Fruit fly (Drosophila melanogaster) whole organism, embryonic: Measurements from ENCODE around the gene hale.

Experiments used
- Ada2b ChIP-seq: fragments of 200-800 bp; sonication (Bioruptor generic); IDR thresholded peaks from 2 replicates; pipeline ENCODE4 v1.3.6; 2022; ENCODE audit warnings: missing biosample characterization, missing genetic modification characterization
- CG10543 ChIP-seq: fragments of 200-800 bp; sonication (Bioruptor generic); optimal IDR thresholded peaks from 3 replicates; lab custom pipeline; 2017; ENCODE audit warnings: missing biosample characterization, mild to moderate bottlenecking, missing genetic modification characterization, moderate library complexity
- CG11504 ChIP-seq: fragments of 200-800 bp; sonication (Bioruptor generic); optimal IDR thresholded peaks from 3 replicates; lab custom pipeline; 2019; ENCODE audit warnings: missing biosample characterization, mild to moderate bottlenecking, missing genetic modification characterization, moderate library complexity
- CG11695 ChIP-seq: fragments of 200-800 bp; sonication (Bioruptor generic); IDR thresholded peaks from 3 replicates; pipeline ENCODE4 v1.3.6; 2022; ENCODE audit warnings: missing biosample characterization, missing genetic modification characterization
- CG12299 ChIP-seq: fragments of 200-800 bp; sonication (Bioruptor generic); optimal IDR thresholded peaks from 2 replicates; lab custom pipeline; 2018; ENCODE audit warnings: missing biosample characterization, mild to moderate bottlenecking, missing genetic modification characterization
- CG13624 ChIP-seq: fragments of 200-800 bp; sonication (Bioruptor generic); optimal IDR thresholded peaks from 2 replicates; lab custom pipeline; 2016; ENCODE audit warnings: missing biosample characterization, missing genetic modification characterization
- CG13894 ChIP-seq: fragments of 200-800 bp; sonication (Bioruptor generic); optimal IDR thresholded peaks from 3 replicates; lab custom pipeline; 2018; ENCODE audit warnings: missing biosample characterization, mild to moderate bottlenecking, missing genetic modification characterization, moderate library complexity
- CG14710 ChIP-seq: fragments of 200-800 bp; sonication (Bioruptor generic); optimal IDR thresholded peaks from 3 replicates; lab custom pipeline; 2019; ENCODE audit warnings: missing biosample characterization, mild to moderate bottlenecking, missing genetic modification characterization, moderate library complexity
- CG15269 ChIP-seq: fragments of 200-800 bp; sonication (Bioruptor generic); optimal IDR thresholded peaks from 2 replicates; lab custom pipeline; 2018; ENCODE audit warnings: missing biosample characterization, mild to moderate bottlenecking, missing genetic modification characterization, moderate library complexity
- CG16863 ChIP-seq: fragments of 200-800 bp; sonication (Bioruptor generic); optimal IDR thresholded peaks from 3 replicates; lab custom pipeline; 2016; ENCODE audit warnings: missing biosample characterization, missing genetic modification characterization
- CG18599 ChIP-seq: fragments of 200-800 bp; sonication (Bioruptor generic); optimal IDR thresholded peaks from 3 replicates; lab custom pipeline; 2017; ENCODE audit warnings: missing biosample characterization, missing genetic modification characterization, mild to moderate bottlenecking, moderate library complexity, missing genetic modification reagents
- CG31224 ChIP-seq: fragments of 200-800 bp; sonication (Bioruptor generic); IDR thresholded peaks from 2 replicates; pipeline ENCODE4 v1.3.6; 2022; ENCODE audit warnings: missing biosample characterization, missing genetic modification characterization
- CG32532 ChIP-seq: fragments of 200-800 bp; sonication (Bioruptor generic); IDR thresholded peaks from 2 replicates; pipeline ENCODE4 v1.3.6; 2022; ENCODE audit warnings: missing biosample characterization, missing genetic modification characterization
- CG3281 ChIP-seq: fragments of 200-800 bp; sonication (Bioruptor generic); optimal IDR thresholded peaks from 3 replicates; lab custom pipeline; 2017; ENCODE audit warnings: missing biosample characterization, mild to moderate bottlenecking, missing genetic modification characterization
- CG33557 ChIP-seq: fragments of 200-800 bp; sonication (Bioruptor generic); optimal IDR thresholded peaks from 2 replicates; lab custom pipeline; 2019; ENCODE audit warnings: missing biosample characterization, mild to moderate bottlenecking, missing genetic modification characterization, moderate library complexity
- CG34376 ChIP-seq: fragments of 200-800 bp; sonication (Bioruptor generic); optimal IDR thresholded peaks from 2 replicates; lab custom pipeline; 2018; ENCODE audit warnings: missing biosample characterization, mild to moderate bottlenecking, missing genetic modification characterization
- CG3847 ChIP-seq: fragments of 200-800 bp; sonication (Bioruptor generic); IDR thresholded peaks from 2 replicates; pipeline ENCODE4 v1.3.6; 2022; ENCODE audit warnings: missing biosample characterization, missing genetic modification characterization
- CG4617 ChIP-seq: fragments of 200-800 bp; sonication (Bioruptor generic); optimal IDR thresholded peaks from 3 replicates; lab custom pipeline; 2016; ENCODE audit warnings: missing biosample characterization, missing genetic modification characterization, borderline replicate concordance
- CG4820 ChIP-seq: fragments of 200-800 bp; sonication (Bioruptor generic); optimal IDR thresholded peaks from 3 replicates; lab custom pipeline; 2016; ENCODE audit warnings: missing biosample characterization, missing genetic modification characterization
- CG6689 ChIP-seq: fragments of 200-800 bp; sonication (Bioruptor generic); IDR thresholded peaks from 2 replicates; pipeline ENCODE4 v1.3.6; 2022; ENCODE audit warnings: missing biosample characterization, missing genetic modification characterization
- CG7357 ChIP-seq: fragments of 200-800 bp; sonication (Bioruptor generic); IDR thresholded peaks from 3 replicates; pipeline ENCODE4 v1.3.6; 2022; ENCODE audit warnings: missing biosample characterization, missing genetic modification characterization
- CG7987 ChIP-seq: fragments of 200-800 bp; sonication (Bioruptor generic); optimal IDR thresholded peaks from 2 replicates; lab custom pipeline; 2018; ENCODE audit warnings: missing biosample characterization, mild to moderate bottlenecking, missing genetic modification characterization, moderate library complexity
- CG8359 ChIP-seq: fragments of 200-800 bp; sonication (Bioruptor generic); optimal IDR thresholded peaks from 2 replicates; lab custom pipeline; 2017; ENCODE audit warnings: missing biosample characterization, mild to moderate bottlenecking, missing genetic modification characterization, borderline replicate concordance
- CG8924 ChIP-seq: fragments of 200-800 bp; optimal IDR thresholded peaks from 3 replicates; lab custom pipeline; 2019; ENCODE audit warnings: missing biosample characterization, mild to moderate bottlenecking, missing genetic modification characterization, moderate library complexity
- Dfd ChIP-seq, 2 experiments: fragments of >200 bp; optimal IDR thresholded peaks; 2 replicates each; lab custom pipeline; 2017; ENCODE audit warnings: missing biosample characterization in 2 of 2, missing genetic modification characterization in 2 of 2
- Ets65A ChIP-seq: fragments of 200-800 bp; sonication (Bioruptor generic); peaks from one replicate; lab custom pipeline; 2016; ENCODE audit warnings: missing biosample characterization, missing genetic modification characterization
- GATAe ChIP-seq: fragments of 200-800 bp; sonication (Bioruptor generic); conservative IDR thresholded peaks from 2 replicates; pipeline ENCODE4 v1.3.6; 2022; ENCODE audit warnings: missing biosample characterization, missing genetic modification characterization
- HLH54F ChIP-seq: fragments of 200-800 bp; sonication (Bioruptor generic); optimal IDR thresholded peaks from 3 replicates; lab custom pipeline; 2016; ENCODE audit warnings: missing biosample characterization, missing genetic modification characterization
- HmgZ ChIP-seq: fragments of 200-800 bp; sonication (Bioruptor generic); optimal IDR thresholded peaks from 2 replicates; lab custom pipeline; 2018; ENCODE audit warnings: missing biosample characterization, mild to moderate bottlenecking, missing genetic modification characterization
- Hr78 ChIP-seq, 2 experiments: fragments of 200-800 bp in 1 of 2; fragments of >200 bp in 1 of 2; sonication (Bioruptor generic) in 1 of 2; optimal IDR thresholded peaks; 2 replicates each; lab custom pipeline; 2017 to 2019; ENCODE audit warnings: missing biosample characterization in 2 of 2, missing genetic modification characterization in 2 of 2, mild to moderate bottlenecking in 1 of 2, moderate library complexity in 1 of 2
- Opbp ChIP-seq: fragments of 200-800 bp; sonication (Bioruptor generic); IDR thresholded peaks from 3 replicates; pipeline ENCODE4 v1.3.6; 2022; ENCODE audit warnings: missing biosample characterization, missing genetic modification characterization; ENCODE audit not compliant: partially characterized antibody
- PHDP ChIP-seq: fragments of 200-800 bp; sonication (Bioruptor generic); optimal IDR thresholded peaks from 3 replicates; lab custom pipeline; 2018; ENCODE audit warnings: missing biosample characterization, mild to moderate bottlenecking, missing genetic modification characterization, moderate library complexity
- Ravus ChIP-seq: fragments of 200-800 bp; sonication (Bioruptor generic); IDR thresholded peaks from 2 replicates; pipeline ENCODE4 v1.3.6; 2022; ENCODE audit warnings: missing biosample characterization, missing genetic modification characterization
- Sry-δ ChIP-seq: fragments of 200-800 bp; sonication (Bioruptor generic); optimal IDR thresholded peaks from 2 replicates; lab custom pipeline; 2016; ENCODE audit warnings: missing biosample characterization, missing genetic modification characterization
- al ChIP-seq: fragments of 200-800 bp; sonication (Bioruptor generic); IDR thresholded peaks from 2 replicates; pipeline ENCODE4 v1.3.6; 2022; ENCODE audit warnings: missing biosample characterization, missing genetic modification characterization
- dmrt11E ChIP-seq: fragments of 200-800 bp; sonication (Bioruptor generic); optimal IDR thresholded peaks from 3 replicates; lab custom pipeline; 2018; ENCODE audit warnings: missing biosample characterization, mild to moderate bottlenecking, missing genetic modification characterization, moderate library complexity
- dmrt99B ChIP-seq: fragments of 200-800 bp; sonication (Bioruptor generic); optimal IDR thresholded peaks from 2 replicates; lab custom pipeline; 2018; ENCODE audit warnings: missing biosample characterization, mild to moderate bottlenecking, missing genetic modification characterization, moderate library complexity
- dysf ChIP-seq: fragments of 200-800 bp; sonication (Bioruptor generic); IDR thresholded peaks from 3 replicates; pipeline ENCODE4 v1.3.6; 2022; ENCODE audit warnings: missing biosample characterization, missing genetic modification characterization
- eve ChIP-seq, 2 experiments: fragments of >200 bp; optimal IDR thresholded peaks; 2 replicates each; lab custom pipeline; 2017; ENCODE audit warnings: missing biosample characterization in 2 of 2, missing genetic modification characterization in 2 of 2
- gcm2 ChIP-seq: fragments of 200-800 bp; sonication (Bioruptor generic); optimal IDR thresholded peaks from 2 replicates; lab custom pipeline; 2016; ENCODE audit warnings: missing biosample characterization, missing genetic modification characterization
- gro ChIP-seq: fragments of 200-800 bp; sonication (Bioruptor generic); optimal IDR thresholded peaks from 2 replicates; lab custom pipeline; 2016; ENCODE audit warnings: missing biosample characterization, missing genetic modification characterization
- insv ChIP-seq, 2 experiments: fragments of 200-800 bp; sonication (Bioruptor generic); optimal IDR thresholded peaks; 3 replicates each; lab custom pipeline; 2016 to 2018; ENCODE audit warnings: missing biosample characterization in 2 of 2, missing genetic modification characterization in 2 of 2
- lilli ChIP-seq: fragments of 200-800 bp; sonication (Bioruptor generic); optimal IDR thresholded peaks from 3 replicates; lab custom pipeline; 2016; ENCODE audit warnings: missing biosample characterization, missing genetic modification characterization
- odd ChIP-seq: fragments of 200-800 bp; sonication (Bioruptor generic); optimal IDR thresholded peaks from 2 replicates; lab custom pipeline; 2017; ENCODE audit warnings: missing biosample characterization, mild to moderate bottlenecking, missing genetic modification characterization
- ranshi ChIP-seq: fragments of 200-800 bp; sonication (Bioruptor generic); IDR thresholded peaks from 2 replicates; pipeline ENCODE4 v1.3.6; 2022; ENCODE audit warnings: missing biosample characterization, missing genetic modification characterization
- scrt ChIP-seq: fragments of 200-800 bp; sonication (Bioruptor generic); optimal IDR thresholded peaks from 2 replicates; lab custom pipeline; 2018; ENCODE audit warnings: missing biosample characterization, mild to moderate bottlenecking, missing genetic modification characterization, moderate library complexity
- sd ChIP-seq: fragments of 200-800 bp; sonication (Bioruptor generic); optimal IDR thresholded peaks from 3 replicates; lab custom pipeline; 2018; ENCODE audit warnings: missing biosample characterization, mild to moderate bottlenecking, missing genetic modification characterization, moderate library complexity
- slou ChIP-seq: fragments of 200-800 bp; sonication (Bioruptor generic); optimal IDR thresholded peaks from 3 replicates; lab custom pipeline; 2016; ENCODE audit warnings: missing biosample characterization, missing genetic modification characterization
- sna ChIP-seq: fragments of 200-800 bp; sonication (Bioruptor generic); IDR thresholded peaks from 2 replicates; pipeline ENCODE4 v1.3.6; 2022; ENCODE audit warnings: missing biosample characterization, missing genetic modification characterization; ENCODE audit not compliant: partially characterized antibody
- sqz ChIP-seq: fragments of 200-800 bp; sonication (Bioruptor generic); optimal IDR thresholded peaks from 3 replicates; lab custom pipeline; 2018; ENCODE audit warnings: missing biosample characterization, mild to moderate bottlenecking, missing genetic modification characterization

hale gene

DNA sequence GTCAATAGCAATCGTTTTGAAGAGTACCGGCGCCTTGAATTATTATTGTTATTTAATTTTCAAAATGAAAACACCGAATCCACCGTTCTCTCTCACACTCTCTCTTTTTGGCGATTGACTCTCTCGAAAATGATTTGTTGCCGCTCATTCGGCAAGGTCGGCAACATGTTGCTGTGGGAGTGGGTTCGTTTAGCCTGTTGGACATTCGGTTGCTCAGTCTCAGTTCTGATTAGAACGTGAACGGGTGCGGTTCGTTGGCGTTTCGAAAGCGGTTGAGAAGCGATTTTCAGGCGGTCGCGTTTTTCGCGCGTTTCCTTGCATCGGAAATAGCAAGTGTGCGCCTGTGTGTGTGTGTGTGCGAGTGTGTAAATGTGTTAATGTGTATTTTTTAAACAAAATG is 46.6 kb downstream of the hale start, which contains the start of gene Ac76E (continued):
- TF ChIP-seq CG8924 (tag; lab: Kevin White, UChicago) (no peak), GATAe (GFP tag; lab: Robert Waterston, UW) (peak; percentile 46; the same call in 1 of the 2 replicates), slou (GFP tag; lab: Kevin White, UChicago) (no peak), CG12299 (tag; lab: Kevin White, UChicago) (no peak), gcm2 (GFP tag; lab: Kevin White, UChicago) (no peak), Opbp (GFP tag; lab: Robert Waterston, UW) (no peak), CG16863 (GFP tag; lab: Kevin White, UChicago) (no peak), CG7357 (GFP tag; lab: Robert Waterston, UW) (no peak), Dfd (GFP tag; optimal IDR thresholded peaks at IDR 0.05; lab: Kevin White, UChicago) (no peak), lilli (peak; percentile 17), HLH54F (GFP tag; lab: Kevin White, UChicago) (no peak), CG4820 (GFP tag; lab: Kevin White, UChicago) (no peak), CG14710 (tag; lab: Kevin White, UChicago) (no peak), insv (GFP tag; optimal IDR thresholded peaks at IDR 0.05; lab: Kevin White, UChicago) (peak in 1 of 2 experiments; percentile 81), eve (GFP tag; optimal IDR thresholded peaks at IDR 0.05; lab: Kevin White, UChicago) (no peak), CG15269 (peak; percentile 4), gro (GFP tag; lab: Kevin White, UChicago) (peak; percentile 80), dmrt11E (tag; lab: Kevin White, UChicago) (no peak), sqz (no peak), al (no peak), CG18599 (GFP tag; lab: Kevin White, UChicago) (no peak), Ada2b (GFP tag; lab: Robert Waterston, UW) (no peak), CG13624 (GFP tag; lab: Kevin White, UChicago) (peak; percentile 14), scrt (peak; percentile 91), CG34376 (GFP tag; lab: Kevin White, UChicago) (peak; percentile 30), sd (peak; percentile 25), CG6689 (GFP tag; lab: Robert Waterston, UW) (no peak), ranshi (GFP tag; lab: Robert Waterston, UW) (no peak; the same call in 1 of the 2 replicates), CG31224 (GFP tag; lab: Robert Waterston, UW) (peak; percentile 18; the same call in 1 of the 2 replicates), Hr78 (GFP tag; optimal IDR thresholded peaks at IDR 0.05; lab: Kevin White, UChicago) (no peak), CG4617 (GFP tag; lab: Kevin White, UChicago) (no peak), PHDP (peak; percentile 28), dysf (GFP tag; lab: Robert Waterston, UW) (no peak; the same call in 2 of the 3 replicates), Ravus (GFP tag; lab: Robert Waterston, UW) (no peak), dmrt99B (tag; lab: Kevin White, UChicago) (no peak), HmgZ (peak; percentile 56), CG33557 (GFP tag; lab: Kevin White, UChicago) (no peak), CG11695 (GFP tag; lab: Robert Waterston, UW) (0 out of 3 replicates have a peak, but pooled peaks have one; percentile 26), odd (GFP tag; lab: Kevin White, UChicago) (no peak), CG32532 (GFP tag; lab: Robert Waterston, UW) (peak; percentile 45; the same call in 1 of the 2 replicates), CG3847 (GFP tag; lab: Robert Waterston, UW) (0 out of 2 replicates have a peak, but pooled peaks have one; percentile 7), CG7987 (GFP tag; lab: Kevin White, UChicago) (peak; percentile 1), CG3281 (GFP tag; lab: Kevin White, UChicago) (peak; percentile 29), CG11504 (tag; lab: Kevin White, UChicago) (peak; percentile 100), CG13894 (tag; lab: Kevin White, UChicago) (peak; percentile 9), CG10543 (GFP tag; lab: Kevin White, UChicago) (peak; percentile 46), Ets65A (GFP tag; lab: Kevin White, UChicago) (no peak), Sry-δ (GFP tag; lab: Kevin White, UChicago) (no peak), sna (GFP tag; lab: Robert Waterston, UW) (0 out of 2 replicates have a peak, but pooled peaks have one; percentile 23), CG8359 (GFP tag; lab: Kevin White, UChicago) (peak; percentile 99)
